Fruit fly (Drosophila melanogaster): ENCODE measurements around the gene crq.

- TF ChIP-seq CG5204 (GFP tag; optimal IDR thresholded peaks at IDR 0.05): no peak
- TF ChIP-seq CG12768 (GFP tag; optimal IDR thresholded peaks at IDR 0.05): no peak
- TF ChIP-seq CG11617 (GFP tag; optimal IDR thresholded peaks at IDR 0.05): no peak
- no peak for TF ChIP-seq toe (GFP tag; optimal IDR thresholded peaks at IDR 0.05)
- no peak for TF ChIP-seq cnc (optimal IDR thresholded peaks at IDR 0.05)
- TF ChIP-seq bab1 (GFP tag; optimal IDR thresholded peaks at IDR 0.05): no peak
- TF ChIP-seq kay (GFP tag; ENCODE audit: borderline replicate concordance): peak; percentile 90
- TF ChIP-seq tj (GFP tag; optimal IDR thresholded peaks at IDR 0.05): no peak
These were observed 20.0 kb upstream of the crq start, which contains the start of gene MED15 for dm6 chr2L:472829-473228.
